Worm (Caenorhabditis elegans) whole organism, midembryonic: ENCODE measurements around the gene mrps-34.

ENCODE experiments used
- cog-1 ChIP-seq: sonication (generic microtip); optimal IDR thresholded peaks from 2 replicates; lab custom pipeline; 2016; ENCODE audit warnings: missing genetic modification characterization, missing compliant biosample characterization
- flt-1 ChIP-seq: fragments of 200-800 bp; sonication (Bioruptor generic); IDR thresholded peaks from 2 replicates; pipeline ENCODE4 v1.3.6; 2022; ENCODE audit warnings: missing genetic modification characterization, missing compliant biosample characterization
- tab-1 ChIP-seq: fragments of 200-800 bp; sonication (Bioruptor generic); IDR thresholded peaks from 2 replicates; pipeline ENCODE4 v1.3.6; 2022; ENCODE audit warnings: missing genetic modification characterization, missing compliant biosample characterization

DNA sequence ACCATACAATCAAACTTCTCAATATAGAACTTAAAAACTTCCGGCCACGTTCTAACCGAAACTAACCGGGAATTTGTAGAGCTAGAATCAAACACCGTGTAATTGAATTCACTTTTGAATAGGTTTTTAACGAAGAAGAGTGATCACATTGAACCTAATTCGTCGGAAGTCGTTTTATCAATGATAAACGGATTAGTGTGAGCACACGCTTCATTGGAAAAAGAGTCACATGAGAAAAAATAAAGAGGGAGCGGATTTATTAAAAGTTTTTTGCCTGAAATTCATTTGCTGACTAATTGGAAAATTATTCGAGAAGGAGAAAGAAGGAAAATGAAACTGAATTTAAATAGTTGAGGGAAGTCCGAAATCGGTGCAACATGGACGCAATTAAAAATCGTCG is 46.6 kb downstream of the mrps-34 start:
- TF ChIP-seq tab-1 (GFP tag; lab: Robert Waterston, UW), result no peak
- TF ChIP-seq flt-1, result no peak
- no peak for TF ChIP-seq cog-1 (tag; lab: Kevin White, UChicago)
